Worm (Caenorhabditis elegans): ENCODE data around the gene F14E5.8.

The F14E5.8 gene

DNA sequence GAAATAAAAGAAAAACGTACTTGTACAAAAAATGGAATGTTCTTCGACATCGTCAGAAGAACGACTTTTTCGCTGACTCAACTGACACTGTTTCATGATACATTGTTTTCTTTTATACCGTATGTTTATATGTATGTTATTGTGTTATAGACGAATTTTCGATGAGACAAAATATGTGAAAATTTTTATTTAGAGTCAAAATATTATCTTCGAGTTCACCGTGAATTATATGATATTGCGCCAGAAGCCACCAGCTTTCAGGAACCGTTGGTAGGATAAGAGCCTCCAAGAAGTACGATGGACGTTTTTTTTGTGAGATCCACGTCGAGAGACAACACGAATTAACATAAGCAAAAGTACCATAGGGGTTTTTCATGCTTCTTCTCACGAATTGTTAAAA lies 36.2 kb downstream of the F14E5.8 start, which contains the start of gene F22B5.6:
Gene F22B5.6 (minus strand): TSS at position 101 of the 400 bp plus-strand sequence.
- TF ChIP-seq efl-1 (optimal IDR thresholded peaks at IDR 0.05) (no peak), efl-1 (GFP tag; optimal IDR thresholded peaks at IDR 0.05 in 1 of 2) (peak in 1 of 2 experiments; percentile 73), rnt-1 (tag; optimal IDR thresholded peaks at IDR 0.05) (no peak), ceh-88 (GFP tag; IDR thresholded peaks at IDR 0.05) (no peak), dsc-1 (tag; optimal IDR thresholded peaks at IDR 0.05) (no peak), ceh-82 (tag; optimal IDR thresholded peaks at IDR 0.05) (no peak)

DNA sequence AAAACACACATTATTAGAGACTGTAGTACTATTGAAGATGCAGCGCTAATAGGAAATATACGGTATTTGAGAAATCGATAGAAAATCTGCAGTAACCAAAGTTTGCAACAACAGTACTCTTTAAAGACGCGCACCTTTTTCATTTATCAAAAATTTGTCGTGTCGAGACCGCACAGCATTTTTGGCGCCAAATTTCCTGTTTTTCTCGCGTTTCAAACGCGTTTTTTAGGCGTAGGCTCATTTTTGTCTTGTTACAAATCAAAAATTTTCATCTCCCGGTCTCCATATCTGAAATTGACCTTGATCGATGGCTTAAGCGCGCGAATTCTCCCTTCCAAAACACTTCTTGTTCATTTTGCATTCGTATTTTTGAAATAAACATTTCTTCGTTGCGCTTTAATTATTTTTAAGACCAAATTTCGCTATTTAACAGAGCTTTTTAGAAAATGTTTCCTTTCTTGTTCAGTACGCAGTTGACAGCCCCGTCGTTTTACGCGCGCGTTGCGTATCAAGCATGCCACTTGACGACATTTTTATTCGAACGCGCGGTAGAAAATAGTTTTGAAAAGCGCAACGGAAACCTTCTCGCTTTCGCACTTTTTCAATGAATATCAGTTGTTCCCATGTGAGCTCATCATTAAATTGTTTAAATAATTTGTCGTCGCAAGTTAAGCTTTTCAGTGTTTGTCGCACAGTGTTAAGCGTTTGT lies 36.9 kb downstream of the F14E5.8 start:
- TF ChIP-seq fkh-10 (GFP tag; optimal IDR thresholded peaks at IDR 0.05) (no peak), efl-1 (optimal IDR thresholded peaks at IDR 0.05) (peak; percentile 13 to 27), efl-1 (GFP tag; optimal IDR thresholded peaks at IDR 0.05 in 1 of 2) (peak; percentile 28 to 41), lin-35 (GFP tag; optimal IDR thresholded peaks at IDR 0.05) (peak; percentile 13 to 55), F16B12.6 (tag; optimal IDR thresholded peaks at IDR 0.05) (peak; percentile 60), hlh-4 (tag; optimal IDR thresholded peaks at IDR 0.05) (no peak), mdl-1 (tag; optimal IDR thresholded peaks at IDR 0.05) (no peak), dpl-1 (GFP tag; optimal IDR thresholded peaks at IDR 0.05) (peak in 2 of 3 experiments; percentile 6 to 59)

DNA sequence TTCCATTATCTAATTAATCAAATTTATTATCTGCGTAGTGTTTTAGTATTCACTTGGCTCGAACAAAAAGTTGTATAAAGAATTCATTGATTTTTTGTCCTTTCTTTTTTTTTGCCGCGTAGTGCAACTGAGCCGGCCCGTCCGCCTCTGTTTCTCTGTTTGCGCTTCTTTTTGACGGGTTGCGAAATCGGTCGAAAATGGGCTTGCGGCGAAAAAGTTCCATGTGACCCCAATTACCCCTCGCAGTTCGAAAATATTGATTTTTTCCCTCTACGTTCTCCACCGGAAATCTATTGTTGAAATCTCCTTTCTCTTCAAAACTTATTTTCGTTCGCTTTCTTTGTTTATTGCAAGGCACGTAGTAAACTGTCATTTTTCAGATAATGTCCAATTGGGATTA lies 37.5 kb downstream of the F14E5.8 start, which contains the start of gene zyg-9:
Gene zyg-9 (plus strand): TSS at position 381 of the 400 bp plus-strand sequence.
- TF ChIP-seq lin-39 (tag; optimal IDR thresholded peaks at IDR 0.05): no peak
- TF ChIP-seq nhr-47 (tag; optimal IDR thresholded peaks at IDR 0.05): peak; percentile 2
- no peak for TF ChIP-seq mab-9 (GFP tag; IDR thresholded peaks at IDR 0.05)
- TF ChIP-seq unc-130 (tag; optimal IDR thresholded peaks at IDR 0.05): no peak
- no peak for TF ChIP-seq ets-5 (GFP tag; IDR thresholded peaks at IDR 0.05)
- no peak for TF ChIP-seq nhr-20 (tag; optimal IDR thresholded peaks at IDR 0.05)
- no peak for TF ChIP-seq ztf-11 (tag; optimal IDR thresholded peaks at IDR 0.05)
- TF ChIP-seq elt-2 (tag; optimal IDR thresholded peaks at IDR 0.05): no peak
- no peak for TF ChIP-seq sox-4 (tag; optimal IDR thresholded peaks at IDR 0.05)
- no peak for TF ChIP-seq hlh-4 (tag; optimal IDR thresholded peaks at IDR 0.05)
- TF ChIP-seq unc-30 (tag; optimal IDR thresholded peaks at IDR 0.05): no peak
- TF ChIP-seq fkh-10 (GFP tag; optimal IDR thresholded peaks at IDR 0.05): no peak
- no peak for TF ChIP-seq pqm-1 (tag; optimal IDR thresholded peaks at IDR 0.05)
- peak; percentile 1 for TF ChIP-seq blmp-1 (tag; optimal IDR thresholded peaks at IDR 0.05)
- TF ChIP-seq alr-1 (tag; optimal IDR thresholded peaks at IDR 0.05; ENCODE audit: borderline replicate concordance): no peak
- peak in 1 of 2 experiments; percentile 25 for TF ChIP-seq mdl-1 (tag; optimal IDR thresholded peaks at IDR 0.05)
- TF ChIP-seq lsy-2 (tag; optimal IDR thresholded peaks at IDR 0.05): peak in 1 of 2 experiments; percentile 33
- no peak for TF ChIP-seq efl-3 (GFP tag; optimal IDR thresholded peaks at IDR 0.05)
- TF ChIP-seq nhr-77 (tag; optimal IDR thresholded peaks at IDR 0.05): no peak
- no peak for TF ChIP-seq nhr-11 (tag; optimal IDR thresholded peaks at IDR 0.05)
- TF ChIP-seq hlh-17 (GFP tag; optimal IDR thresholded peaks at IDR 0.05; ENCODE audit: borderline replicate concordance): no peak
- TF ChIP-seq snu-23 (GFP tag; optimal IDR thresholded peaks at IDR 0.05): no peak
- TF ChIP-seq nhr-237 (tag; optimal IDR thresholded peaks at IDR 0.05): no peak
- TF ChIP-seq aly-2 (tag; optimal IDR thresholded peaks at IDR 0.05): no peak
- no peak for TF ChIP-seq zag-1 (tag; optimal IDR thresholded peaks at IDR 0.05)
- TF ChIP-seq nhr-85 (tag): peak; percentile 48
- TF ChIP-seq ztf-4 (tag; optimal IDR thresholded peaks at IDR 0.05): no peak
- no peak for TF ChIP-seq lin-35 (GFP tag; optimal IDR thresholded peaks at IDR 0.05)
- no peak for TF ChIP-seq xbp-1 (tag; optimal IDR thresholded peaks at IDR 0.05)
- TF ChIP-seq nhr-28 (tag; optimal IDR thresholded peaks at IDR 0.05): no peak
- no peak for TF ChIP-seq irx-1 (tag; optimal IDR thresholded peaks at IDR 0.05)
- no peak for TF ChIP-seq sup-37 (GFP tag; optimal IDR thresholded peaks at IDR 0.05)
- peak; percentile 48 for TF ChIP-seq F16B12.6 (tag; optimal IDR thresholded peaks at IDR 0.05)
- TF ChIP-seq fkh-8 (tag; optimal IDR thresholded peaks at IDR 0.05): no peak
- no peak for TF ChIP-seq Y116A8C.19 (tag; optimal IDR thresholded peaks at IDR 0.05; ENCODE audit: borderline replicate concordance)
- TF ChIP-seq lin-14 (GFP tag; optimal IDR thresholded peaks at IDR 0.05): peak; percentile 55
- TF ChIP-seq snpc-4 (tag; optimal IDR thresholded peaks at IDR 0.05): no peak
- TF ChIP-seq ces-1 (GFP tag; optimal IDR thresholded peaks at IDR 0.05): no peak
- TF ChIP-seq ceh-8 (GFP tag; optimal IDR thresholded peaks at IDR 0.05): no peak
- no peak for TF ChIP-seq pax-3 (tag; optimal IDR thresholded peaks at IDR 0.05)
- TF ChIP-seq nhr-12 (tag; optimal IDR thresholded peaks at IDR 0.05): no peak
